Fruit fly (Drosophila melanogaster) whole organism, adult: Measurements from ENCODE around the gene mu2.

ENCODE experiments used
- CG11617 ChIP-seq: fragments of 200-800 bp; sonication (Bioruptor generic); optimal IDR thresholded peaks from 2 replicates; lab custom pipeline; 2017; ENCODE audit warnings: mild to moderate bottlenecking, missing biosample characterization, missing genetic modification reagents, missing genetic modification characterization
- CG1620 ChIP-seq: fragments of 200-800 bp; sonication (Bioruptor generic); optimal IDR thresholded peaks from 2 replicates; lab custom pipeline; 2016; ENCODE audit warnings: missing biosample characterization, missing genetic modification characterization
- Crg-1 ChIP-seq: fragments of 200-800 bp; sonication (Bioruptor generic); optimal IDR thresholded peaks from 2 replicates; lab custom pipeline; 2016; ENCODE audit warnings: missing biosample characterization, missing genetic modification characterization
- kay ChIP-seq: fragments of 200-800 bp; sonication (Bioruptor generic); peaks from one replicate; lab custom pipeline; 2016; ENCODE audit warnings: missing biosample characterization, missing genetic modification characterization, borderline replicate concordance

DNA sequence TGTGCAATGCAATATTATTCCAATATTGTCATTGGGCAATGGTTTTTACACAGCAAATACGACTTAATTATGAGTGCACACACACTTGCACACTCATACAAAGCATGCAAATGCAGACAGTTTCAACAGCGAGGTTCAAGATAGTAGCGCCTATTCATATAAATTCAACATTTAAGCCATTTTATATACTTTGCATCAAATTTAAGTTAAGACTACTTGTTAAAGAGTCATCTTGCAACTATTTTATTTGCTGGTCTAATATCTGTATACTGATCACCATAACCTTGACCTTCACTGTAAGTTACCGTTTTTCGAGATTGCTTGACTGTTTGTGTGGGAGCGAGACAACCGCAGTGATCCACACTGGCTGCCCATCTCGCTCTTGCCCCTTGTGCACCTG lies 38.1 kb upstream of the mu2 start:
- TF ChIP-seq CG11617: no peak
- no peak for TF ChIP-seq Crg-1 (GFP tag; lab: Kevin White, UChicago)
- TF ChIP-seq kay (GFP tag; lab: Kevin White, UChicago): no peak
- TF ChIP-seq CG1620 (GFP tag; lab: Kevin White, UChicago): no peak
